Fruit fly (Drosophila melanogaster): ENCODE measurements around the gene Fdx2.

DNA sequence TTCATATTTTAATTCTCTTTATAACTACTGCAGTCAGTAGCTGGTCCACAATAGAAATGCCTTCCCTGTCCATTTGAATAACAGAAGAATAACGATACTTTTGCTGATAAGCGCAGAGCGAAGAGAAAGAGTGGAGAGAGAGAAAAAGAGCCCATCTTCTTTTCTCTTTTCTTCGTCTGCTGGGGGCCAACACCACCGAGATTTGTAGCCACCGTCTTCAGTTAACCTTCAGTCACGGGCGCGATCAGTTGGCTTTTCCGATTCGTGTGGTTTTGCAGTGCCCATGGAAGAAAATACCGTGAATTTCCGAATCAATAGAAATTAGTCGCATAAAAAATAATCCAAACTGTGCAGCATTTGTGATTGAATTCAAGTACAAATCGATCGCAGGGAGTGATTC lies 28.8 kb upstream of the Fdx2 start, which contains the start of gene CG1273:
- TF ChIP-seq CG8478 (optimal IDR thresholded peaks at IDR 0.05) (no peak), CTCF (optimal IDR thresholded peaks at IDR 0.05) (no peak)

Data from S2 (cell line).